Worm (Caenorhabditis elegans) whole organism, early embryonic: ENCODE measurements around the gene srlf-4.

Experiments used
- B0310.2 ChIP-seq: sonication (generic microtip); optimal IDR thresholded peaks from 2 replicates; lab custom pipeline; 2016; ENCODE audit warnings: mild to moderate bottlenecking, missing genetic modification characterization, missing compliant biosample characterization
- F13C5.2 ChIP-seq: sonication (generic microtip); optimal IDR thresholded peaks from 2 replicates; lab custom pipeline; 2017; ENCODE audit warnings: mild to moderate bottlenecking, missing genetic modification characterization, inconsistent platforms, missing compliant biosample characterization
- aly-1 ChIP-seq: sonication (generic microtip); optimal IDR thresholded peaks from 2 replicates; lab custom pipeline; 2016; ENCODE audit warnings: missing genetic modification characterization, missing compliant biosample characterization
- ama-1 ChIP-seq: fragments of 150-350 bp; optimal IDR thresholded peaks from 2 replicates; lab custom pipeline; 2014
- ceh-13 ChIP-seq: fragments of 200-800 bp; sonication (Bioruptor generic); optimal IDR thresholded peaks from 2 replicates; lab custom pipeline; 2018; ENCODE audit warnings: mild to moderate bottlenecking, missing genetic modification characterization, missing compliant biosample characterization
- ceh-36 ChIP-seq: sonication (generic microtip); optimal IDR thresholded peaks from 2 replicates; lab custom pipeline; 2016; ENCODE audit warnings: missing genetic modification characterization, inconsistent platforms, missing compliant biosample characterization
- ets-7 ChIP-seq: sonication (generic microtip); optimal IDR thresholded peaks from 2 replicates; lab custom pipeline; 2016; ENCODE audit warnings: missing genotype, missing genetic modification characterization, missing compliant biosample characterization
- flt-1 ChIP-seq: fragments of 200-800 bp; sonication (Bioruptor generic); IDR thresholded peaks from 2 replicates; pipeline ENCODE4 v1.3.6; 2022; ENCODE audit warnings: missing genetic modification characterization, missing compliant biosample characterization
- hmbx-1 ChIP-seq: sonication (generic microtip); optimal IDR thresholded peaks from 2 replicates; lab custom pipeline; 2016; ENCODE audit warnings: mild to moderate bottlenecking, missing genetic modification characterization, missing compliant biosample characterization
- hnd-1 ChIP-seq: sonication (generic microtip); optimal IDR thresholded peaks from 2 replicates; lab custom pipeline; 2016; ENCODE audit warnings: missing genetic modification characterization, missing compliant biosample characterization
- scrt-1 ChIP-seq: fragments of 200-800 bp; sonication (Bioruptor generic); IDR thresholded peaks from 2 replicates; pipeline ENCODE4 v1.3.6; 2022; ENCODE audit warnings: missing genetic modification characterization, missing compliant biosample characterization
- sea-1 ChIP-seq: fragments of 200-800 bp; sonication (Bioruptor generic); conservative IDR thresholded peaks from 2 replicates; pipeline ENCODE4 v1.3.6; 2022; ENCODE audit warnings: missing genetic modification characterization, missing compliant biosample characterization
- tbx-37 ChIP-seq: fragments of 200-800 bp; sonication (Bioruptor generic); conservative IDR thresholded peaks from 2 replicates; pipeline ENCODE4 v1.3.6; 2022; ENCODE audit warnings: missing genetic modification reagents, missing genetic modification characterization, missing compliant biosample characterization
- tra-4 ChIP-seq: sonication (generic microtip); optimal IDR thresholded peaks from 2 replicates; lab custom pipeline; 2017; ENCODE audit warnings: missing genetic modification characterization, missing compliant biosample characterization

ce11 chrIV:12897146-12897545 is 27.1 kb downstream of the srlf-4 start:
- TF ChIP-seq ceh-13 (no peak), ceh-36 (tag; lab: Kevin White, UChicago) (no peak), ama-1 (lab: Kevin White, UChicago) (no peak), B0310.2 (tag; lab: Kevin White, UChicago) (no peak), scrt-1 (GFP tag; lab: Robert Waterston, UW) (no peak), sea-1 (GFP tag; lab: Robert Waterston, UW) (no peak), aly-1 (no peak), hnd-1 (tag; lab: Kevin White, UChicago) (no peak), tbx-37 (no peak), tra-4 (no peak), F13C5.2 (tag; lab: Kevin White, UChicago) (no peak), hmbx-1 (tag; lab: Kevin White, UChicago) (no peak), flt-1 (GFP tag; lab: Robert Waterston, UW) (no peak), ets-7 (tag; lab: Kevin White, UChicago) (no peak)
